Worm (Caenorhabditis elegans) whole organism, L3 larva: Measurements from ENCODE around the gene ZK622.1.

Experiments used
- ZK546.5 ChIP-seq: sonication (generic microtip); optimal IDR thresholded peaks from 2 replicates; lab custom pipeline; 2017; ENCODE audit warnings: missing biosample characterization, missing genetic modification characterization
- aly-2 ChIP-seq: fragments of 150-350 bp; optimal IDR thresholded peaks from 2 replicates; lab custom pipeline; 2014; ENCODE audit warnings: missing biosample characterization, missing genetic modification characterization
- ama-1 ChIP-seq: fragments of 150-350 bp; optimal IDR thresholded peaks from 2 replicates; lab custom pipeline; 2018
- ceh-28 ChIP-seq: fragments of 150-350 bp; optimal IDR thresholded peaks from 2 replicates; lab custom pipeline; 2014; ENCODE audit warnings: missing biosample characterization, missing genetic modification reagents, missing genetic modification characterization
- ceh-82 ChIP-seq: fragments of 150-350 bp; optimal IDR thresholded peaks from 2 replicates; lab custom pipeline; 2014; ENCODE audit warnings: missing biosample characterization, missing genetic modification characterization
- ceh-9 ChIP-seq: sonication (generic microtip); optimal IDR thresholded peaks from 2 replicates; lab custom pipeline; 2018; ENCODE audit warnings: missing biosample characterization, missing genetic modification characterization
- elt-1 ChIP-seq: fragments of 150-350 bp; optimal IDR thresholded peaks from 2 replicates; lab custom pipeline; 2014; ENCODE audit warnings: missing biosample characterization, missing genetic modification characterization
- elt-2 ChIP-seq: sonication (generic microtip); optimal IDR thresholded peaks from 2 replicates; lab custom pipeline; 2016; ENCODE audit warnings: missing genetic modification reagents, mild to moderate bottlenecking, missing genetic modification characterization, missing compliant biosample characterization
- elt-3 ChIP-seq, 3 experiments: fragments of 150-350 bp in 1 of 3; sonication (generic microtip) in 2 of 3; optimal IDR thresholded peaks; 2 replicates in 2 of 3; 4 replicates in 1 of 3; lab custom pipeline; 2014 to 2017; ENCODE audit warnings: missing biosample characterization in 3 of 3, missing genetic modification characterization in 3 of 3
- eor-1 ChIP-seq, 2 experiments: fragments of 150-350 bp; optimal IDR thresholded peaks; 2 replicates each; lab custom pipeline; 2014 to 2018; ENCODE audit warnings: missing biosample characterization in 2 of 2, missing genetic modification characterization in 2 of 2
- fkh-10 ChIP-seq: sonication (generic microtip); optimal IDR thresholded peaks from 2 replicates; lab custom pipeline; 2017; ENCODE audit warnings: missing biosample characterization, missing genetic modification reagents, missing genetic modification characterization
- fos-1 ChIP-seq: fragments of 150-350 bp; optimal IDR thresholded peaks from 2 replicates; lab custom pipeline; 2014; ENCODE audit warnings: missing biosample characterization, missing genetic modification characterization
- hmg-11 ChIP-seq: sonication (generic microtip); optimal IDR thresholded peaks from 2 replicates; lab custom pipeline; 2016; ENCODE audit warnings: missing genetic modification characterization, missing compliant biosample characterization
- jun-1 ChIP-seq: fragments of 150-350 bp; optimal IDR thresholded peaks from 2 replicates; lab custom pipeline; 2014; ENCODE audit warnings: missing biosample characterization, missing genetic modification reagents, missing genetic modification characterization
- lin-15B ChIP-seq: fragments of 150-350 bp; optimal IDR thresholded peaks from 2 replicates; lab custom pipeline; 2014; ENCODE audit warnings: missing biosample characterization, missing genetic modification characterization
- lsy-12 ChIP-seq: sonication (generic microtip); optimal IDR thresholded peaks from 2 replicates; lab custom pipeline; 2016; ENCODE audit warnings: mild to moderate bottlenecking, missing genetic modification characterization, missing compliant biosample characterization
- mdl-1 ChIP-seq: fragments of 150-350 bp; optimal IDR thresholded peaks from 2 replicates; lab custom pipeline; 2014; ENCODE audit warnings: missing biosample characterization, missing genetic modification characterization
- nfya-1 ChIP-seq: sonication (generic microtip); optimal IDR thresholded peaks from 2 replicates; lab custom pipeline; 2017; ENCODE audit warnings: missing genetic modification characterization, mild to moderate bottlenecking, missing compliant biosample characterization, antibody characterized with exemption, moderate library complexity; ENCODE audit not compliant: insufficient read depth
- nhr-12 ChIP-seq: fragments of 150-350 bp; optimal IDR thresholded peaks from 2 replicates; lab custom pipeline; 2014; ENCODE audit warnings: missing biosample characterization, missing genetic modification characterization
- nhr-25 ChIP-seq: sonication (generic microtip); optimal IDR thresholded peaks from 2 replicates; lab custom pipeline; 2017; ENCODE audit warnings: missing biosample characterization, missing genetic modification characterization
- nhr-43 ChIP-seq: sonication (generic microtip); optimal IDR thresholded peaks from 2 replicates; lab custom pipeline; 2016; ENCODE audit warnings: mild to moderate bottlenecking, missing genetic modification characterization, missing compliant biosample characterization; ENCODE audit not compliant: poor library complexity, severe bottlenecking
- nhr-67 ChIP-seq: fragments of 150-350 bp; optimal IDR thresholded peaks from 2 replicates; lab custom pipeline; 2014; ENCODE audit warnings: missing biosample characterization, missing genetic modification characterization
- nhr-76 ChIP-seq: fragments of 150-350 bp; sonication (generic microtip); optimal IDR thresholded peaks from 5 replicates; lab custom pipeline; 2014; ENCODE audit warnings: missing biosample characterization, missing genetic modification characterization
- pha-4 ChIP-seq: fragments of 150-350 bp; optimal IDR thresholded peaks from 2 replicates; lab custom pipeline; 2014; ENCODE audit warnings: missing biosample characterization, missing genetic modification reagents, missing genetic modification characterization
- pqm-1 ChIP-seq: fragments of 150-350 bp; optimal IDR thresholded peaks from 2 replicates; lab custom pipeline; 2017; ENCODE audit warnings: missing biosample characterization, missing genetic modification characterization, inconsistent platforms
- skn-1 ChIP-seq: fragments of 150-350 bp; optimal IDR thresholded peaks from 2 replicates; lab custom pipeline; 2014; ENCODE audit warnings: missing biosample characterization, missing genetic modification characterization
- snpc-4 ChIP-seq: fragments of 150-350 bp; optimal IDR thresholded peaks from 2 replicates; lab custom pipeline; 2014; ENCODE audit warnings: missing biosample characterization, missing genetic modification characterization
- unc-39 ChIP-seq: sonication (generic microtip); optimal IDR thresholded peaks from 4 replicates; lab custom pipeline; 2017; ENCODE audit warnings: missing biosample characterization, missing genetic modification characterization
- ztf-11 ChIP-seq: fragments of 150-350 bp; optimal IDR thresholded peaks from 2 replicates; lab custom pipeline; 2014; ENCODE audit warnings: missing biosample characterization, missing genetic modification characterization
- ztf-4 ChIP-seq: fragments of 150-350 bp; optimal IDR thresholded peaks from 2 replicates; lab custom pipeline; 2014; ENCODE audit warnings: missing biosample characterization, missing genetic modification characterization

ZK622.1 gene

ce11 chrII:5337495-5337840, 43.9 kb downstream of the ZK622.1 start:
- TF ChIP-seq ceh-28 (tag; lab: Kevin White, UChicago) = no peak
- peak; percentile 2 for TF ChIP-seq jun-1 (tag; lab: Kevin White, UChicago)
- TF ChIP-seq fos-1 (tag; lab: Kevin White, UChicago) = peak; percentile 75
- TF ChIP-seq pha-4 (tag; lab: Kevin White, UChicago) = peak; percentile 38
- TF ChIP-seq nhr-25 = no peak
- TF ChIP-seq elt-1 (tag; lab: Kevin White, UChicago) = no peak
- TF ChIP-seq ceh-82 (tag; lab: Kevin White, UChicago) = no peak
- peak; percentile 7 for TF ChIP-seq nfya-1
- no peak for TF ChIP-seq unc-39 (tag; lab: Kevin White, UChicago)
- peak; percentile 55 for TF ChIP-seq elt-2 (tag; lab: Kevin White, UChicago)

- TF ChIP-seq snpc-4 (peak; percentile 1), ceh-82 (tag; lab: Kevin White, UChicago) (no peak), nhr-43 (tag; lab: Kevin White, UChicago) (no peak), lin-15B (tag; lab: Kevin White, UChicago) (no peak), jun-1 (tag; lab: Kevin White, UChicago) (peak; percentile 78), pqm-1 (tag; lab: Kevin White, UChicago) (peak; percentile 48), ztf-11 (no peak), eor-1 (tag; optimal IDR thresholded peaks at IDR 0.05; lab: Kevin White, UChicago) (no peak), elt-2 (tag; lab: Kevin White, UChicago) (peak; percentile 85), ceh-9 (tag; lab: Kevin White, UChicago) (no peak), skn-1 (peak; percentile 63), nfya-1 (peak; percentile 31), lsy-12 (no peak), ama-1 (no peak), nhr-76 (tag; lab: Kevin White, UChicago) (no peak), ceh-28 (tag; lab: Kevin White, UChicago) (no peak), fkh-10 (GFP tag; lab: Kevin White, UChicago) (no peak), hmg-11 (tag; lab: Kevin White, UChicago) (no peak), pha-4 (tag; lab: Kevin White, UChicago) (peak; percentile 98), aly-2 (tag; lab: Kevin White, UChicago) (no peak)
These were observed 44.7 kb downstream of the ZK622.1 start for ce11 chrII:5338301-5338700.

- TF ChIP-seq lin-15B (tag; lab: Kevin White, UChicago) (no peak), elt-2 (tag; lab: Kevin White, UChicago) (peak; percentile 2)
These were observed 45.9 kb downstream of the ZK622.1 start for ce11 chrII:5339547-5339946.

ce11 chrII:5340672-5341568, 47.3 kb downstream of the ZK622.1 start:
- peak; percentile 12 for TF ChIP-seq fos-1 (tag; lab: Kevin White, UChicago)
- peak; percentile 27 for TF ChIP-seq jun-1 (tag; lab: Kevin White, UChicago)
- no peak for TF ChIP-seq elt-3 (tag; optimal IDR thresholded peaks at IDR 0.05; lab: Kevin White, UChicago)
- peak; percentile 8 for TF ChIP-seq ceh-28 (tag; lab: Kevin White, UChicago)
- TF ChIP-seq pha-4 (tag; lab: Kevin White, UChicago) = peak; percentile 23
- peak; percentile 40 for TF ChIP-seq lsy-12
- TF ChIP-seq nhr-67 (tag; lab: Kevin White, UChicago) = no peak
- no peak for TF ChIP-seq mdl-1 (tag; lab: Kevin White, UChicago)
- TF ChIP-seq, all 47 proteins: peak for 5

- no peak for TF ChIP-seq nhr-12 (tag; lab: Kevin White, UChicago)
- no peak for TF ChIP-seq nfya-1
- TF ChIP-seq ztf-4 = no peak
These were observed 48.0 kb downstream of the ZK622.1 start for ce11 chrII:5341573-5341972.

ce11 chrII:5342412-5342811, 48.8 kb downstream of the ZK622.1 start:
- TF ChIP-seq nhr-67 (tag; lab: Kevin White, UChicago) = no peak
- TF ChIP-seq ceh-82 (tag; lab: Kevin White, UChicago) = no peak
- TF ChIP-seq nhr-76 (tag; lab: Kevin White, UChicago) = no peak
- TF ChIP-seq nhr-25 = no peak
- no peak for TF ChIP-seq aly-2 (tag; lab: Kevin White, UChicago)
- no peak for TF ChIP-seq ZK546.5 (tag; lab: Kevin White, UChicago)
- TF ChIP-seq elt-3 (tag; optimal IDR thresholded peaks at IDR 0.05; lab: Kevin White, UChicago) = no peak
- no peak for TF ChIP-seq elt-2 (tag; lab: Kevin White, UChicago)
- TF ChIP-seq skn-1 = no peak
- no peak for TF ChIP-seq fos-1 (tag; lab: Kevin White, UChicago)
- no peak for TF ChIP-seq unc-39 (tag; lab: Kevin White, UChicago)
